Fruit fly (Drosophila melanogaster) whole organism, embryonic: ENCODE measurements around the gene AstA.

Experiments
- Blimp-1 ChIP-seq: fragments of 200-800 bp; sonication (Bioruptor generic); optimal IDR thresholded peaks from 3 replicates; lab custom pipeline; 2018; ENCODE audit warnings: missing biosample characterization, missing genetic modification characterization, mild to moderate bottlenecking, moderate library complexity, missing genetic modification reagents
- BtbVII ChIP-seq: fragments of 200-800 bp; sonication (Bioruptor generic); optimal IDR thresholded peaks from 3 replicates; lab custom pipeline; 2017; ENCODE audit warnings: missing biosample characterization, mild to moderate bottlenecking, missing genetic modification characterization
- CG10209 ChIP-seq: fragments of 200-800 bp; sonication (Bioruptor generic); optimal IDR thresholded peaks from 3 replicates; lab custom pipeline; 2017; ENCODE audit warnings: missing biosample characterization, mild to moderate bottlenecking, missing genetic modification characterization, missing genetic modification reagents
- CG13287 ChIP-seq: fragments of 200-800 bp; sonication (Bioruptor generic); IDR thresholded peaks from 2 replicates; pipeline ENCODE4 v1.3.6; 2022; ENCODE audit warnings: missing biosample characterization, missing genetic modification characterization; ENCODE audit not compliant: partially characterized antibody
- CG13775 ChIP-seq: fragments of 200-800 bp; sonication (Bioruptor generic); optimal IDR thresholded peaks from 3 replicates; lab custom pipeline; 2017; ENCODE audit warnings: missing biosample characterization, mild to moderate bottlenecking, missing genetic modification characterization
- CG14965 ChIP-seq: fragments of 200-800 bp; sonication (Bioruptor generic); optimal IDR thresholded peaks from 2 replicates; lab custom pipeline; 2016; ENCODE audit warnings: missing biosample characterization, missing genetic modification characterization, borderline replicate concordance
- CG16813 ChIP-seq: fragments of 200-800 bp; sonication (Bioruptor generic); IDR thresholded peaks from 3 replicates; pipeline ENCODE4 v1.3.6; 2022; ENCODE audit warnings: missing biosample characterization, missing genetic modification characterization; ENCODE audit not compliant: partially characterized antibody
- CG17328 ChIP-seq: fragments of 200-800 bp; sonication (Bioruptor generic); IDR thresholded peaks from 2 replicates; pipeline ENCODE4 v1.3.6; 2022; ENCODE audit warnings: missing biosample characterization, missing genetic modification characterization
- CG17359 ChIP-seq: fragments of 200-800 bp; sonication (Bioruptor generic); optimal IDR thresholded peaks from 3 replicates; lab custom pipeline; 2018; ENCODE audit warnings: missing biosample characterization, mild to moderate bottlenecking, missing genetic modification characterization, moderate library complexity
- CG17802 ChIP-seq: fragments of 200-800 bp; sonication (Bioruptor generic); optimal IDR thresholded peaks from 2 replicates; lab custom pipeline; 2018; ENCODE audit warnings: missing biosample characterization, mild to moderate bottlenecking, missing genetic modification characterization, moderate library complexity
- CG30431 ChIP-seq: fragments of 200-800 bp; sonication (Bioruptor generic); optimal IDR thresholded peaks from 2 replicates; lab custom pipeline; 2017; ENCODE audit warnings: missing biosample characterization, missing genetic modification characterization
- CG31224 ChIP-seq: fragments of 200-800 bp; sonication (Bioruptor generic); IDR thresholded peaks from 2 replicates; pipeline ENCODE4 v1.3.6; 2022; ENCODE audit warnings: missing biosample characterization, missing genetic modification characterization
- CG31441 ChIP-seq: fragments of 200-800 bp; sonication (Bioruptor generic); IDR thresholded peaks from 2 replicates; pipeline ENCODE4 v1.3.6; 2022; ENCODE audit warnings: missing biosample characterization, missing genetic modification characterization
- CG33213 ChIP-seq: fragments of 200-800 bp; sonication (Bioruptor generic); optimal IDR thresholded peaks from 3 replicates; lab custom pipeline; 2016; ENCODE audit warnings: missing biosample characterization, missing genetic modification characterization
- CG4282 ChIP-seq: fragments of 200-800 bp; sonication (Bioruptor generic); optimal IDR thresholded peaks from 2 replicates; lab custom pipeline; 2016; ENCODE audit warnings: missing biosample characterization, missing genetic modification characterization
- CG5180 ChIP-seq: fragments of 200-800 bp; sonication (Bioruptor generic); optimal IDR thresholded peaks from 3 replicates; lab custom pipeline; 2017; ENCODE audit warnings: missing biosample characterization, missing genetic modification characterization, mild to moderate bottlenecking, moderate library complexity, missing genetic modification reagents
- CG6175 ChIP-seq: fragments of 200-800 bp; sonication (Bioruptor generic); IDR thresholded peaks from 3 replicates; pipeline ENCODE4 v1.3.6; 2022; ENCODE audit warnings: missing biosample characterization, missing genetic modification characterization
- CG6272 ChIP-seq: fragments of 200-800 bp; sonication (Bioruptor generic); IDR thresholded peaks from 2 replicates; pipeline ENCODE4 v1.3.6; 2022; ENCODE audit warnings: missing biosample characterization, missing genetic modification characterization
- CG7271 ChIP-seq: fragments of 200-800 bp; sonication (Bioruptor generic); optimal IDR thresholded peaks from 2 replicates; lab custom pipeline; 2018; ENCODE audit warnings: missing biosample characterization, mild to moderate bottlenecking, missing genetic modification characterization, moderate library complexity
- CG7745 ChIP-seq: fragments of 200-800 bp; sonication (Bioruptor generic); optimal IDR thresholded peaks from 2 replicates; lab custom pipeline; 2018; ENCODE audit warnings: missing biosample characterization, mild to moderate bottlenecking, missing genetic modification characterization, moderate library complexity
- CoRest ChIP-seq: fragments of 200-800 bp; sonication (Bioruptor generic); optimal IDR thresholded peaks from 3 replicates; lab custom pipeline; 2018; ENCODE audit warnings: missing biosample characterization, mild to moderate bottlenecking, missing genetic modification characterization, moderate library complexity
- D ChIP-seq, 2 experiments: fragments of 200-800 bp in 1 of 2; fragments of >200 bp in 1 of 2; sonication (Bioruptor generic) in 1 of 2; optimal IDR thresholded peaks; 2 replicates in 1 of 2; 3 replicates in 1 of 2; lab custom pipeline; 2017; ENCODE audit warnings: mild to moderate bottlenecking in 1 of 2, missing biosample characterization in 1 of 2, missing genetic modification characterization in 1 of 2, missing genetic modification reagents in 1 of 2
- Dll ChIP-seq: fragments of 200-800 bp; sonication (Bioruptor generic); IDR thresholded peaks from 4 replicates; pipeline ENCODE4 v1.3.6; 2022; ENCODE audit warnings: missing biosample characterization, missing genetic modification characterization; ENCODE audit not compliant: partially characterized antibody
- Dp ChIP-seq: fragments of 200-800 bp; sonication (Bioruptor generic); optimal IDR thresholded peaks from 2 replicates; lab custom pipeline; 2018; ENCODE audit warnings: missing biosample characterization, mild to moderate bottlenecking, missing genetic modification characterization, moderate library complexity
- Drgx ChIP-seq: fragments of 200-800 bp; sonication (Bioruptor generic); IDR thresholded peaks from 2 replicates; pipeline ENCODE4 v1.3.6; 2022; ENCODE audit warnings: missing biosample characterization, missing genetic modification characterization
- E2f2 ChIP-seq: fragments of 200-800 bp; sonication (Bioruptor generic); IDR thresholded peaks from 2 replicates; pipeline ENCODE4 v1.3.6; 2022; ENCODE audit warnings: missing biosample characterization, missing genetic modification characterization
- Ets65A ChIP-seq: fragments of 200-800 bp; sonication (Bioruptor generic); peaks from one replicate; lab custom pipeline; 2016; ENCODE audit warnings: missing biosample characterization, missing genetic modification characterization
- Med ChIP-seq: fragments of 200-800 bp; sonication (Bioruptor generic); peaks from one replicate; lab custom pipeline; 2016; ENCODE audit warnings: missing biosample characterization, missing genetic modification characterization, mild to moderate bottlenecking, inconsistent platforms, moderate library complexity
- NFAT ChIP-seq: fragments of 200-800 bp; sonication (Bioruptor generic); IDR thresholded peaks from 2 replicates; pipeline ENCODE4 v1.3.6; 2022; ENCODE audit warnings: missing biosample characterization, missing genetic modification characterization
- Oli ChIP-seq: fragments of 200-800 bp; sonication (Bioruptor generic); optimal IDR thresholded peaks from 2 replicates; lab custom pipeline; 2018; ENCODE audit warnings: missing biosample characterization, mild to moderate bottlenecking, missing genetic modification characterization, moderate library complexity
- Scr ChIP-seq: fragments of 200-800 bp; sonication (Bioruptor generic); IDR thresholded peaks from 2 replicates; pipeline ENCODE4 v1.3.6; 2022; ENCODE audit warnings: missing biosample characterization, missing genetic modification characterization; ENCODE audit not compliant: partially characterized antibody
- Tbp ChIP-seq: fragments of >200 bp; optimal IDR thresholded peaks from 2 replicates; lab custom pipeline; 2018; ENCODE audit warnings: missing biosample characterization, missing genetic modification characterization
- bbx ChIP-seq: fragments of 200-800 bp; sonication (Bioruptor generic); IDR thresholded peaks from 2 replicates; pipeline ENCODE4 v1.3.6; 2022; ENCODE audit warnings: missing biosample characterization, missing genetic modification characterization; ENCODE audit not compliant: partially characterized antibody
- ci ChIP-seq: fragments of 200-800 bp; sonication (Bioruptor generic); IDR thresholded peaks from 3 replicates; pipeline ENCODE4 v1.3.6; 2022; ENCODE audit warnings: missing biosample characterization, missing genetic modification characterization
- da ChIP-seq: fragments of 200-800 bp; sonication (Bioruptor generic); optimal IDR thresholded peaks from 2 replicates; lab custom pipeline; 2016; ENCODE audit warnings: missing biosample characterization, missing genetic modification characterization
- dan ChIP-seq: fragments of 200-800 bp; sonication (Bioruptor generic); IDR thresholded peaks from 2 replicates; pipeline ENCODE4 v1.3.6; 2022; ENCODE audit warnings: missing biosample characterization, missing genetic modification characterization
- disco-r ChIP-seq: fragments of 200-800 bp; sonication (Bioruptor generic); optimal IDR thresholded peaks from 2 replicates; lab custom pipeline; 2016; ENCODE audit warnings: missing biosample characterization, missing genetic modification characterization
- en ChIP-seq: fragments of 200-800 bp; sonication (Bioruptor generic); optimal IDR thresholded peaks from 2 replicates; lab custom pipeline; 2016; ENCODE audit warnings: missing biosample characterization, missing genetic modification characterization
- eve ChIP-seq, 2 experiments: fragments of >200 bp; optimal IDR thresholded peaks; 2 replicates each; lab custom pipeline; 2017; ENCODE audit warnings: missing biosample characterization in 2 of 2, missing genetic modification characterization in 2 of 2
- eyg ChIP-seq: fragments of 200-800 bp; sonication (Bioruptor generic); optimal IDR thresholded peaks from 3 replicates; lab custom pipeline; 2016; ENCODE audit warnings: missing biosample characterization, missing genetic modification characterization
- fd64A ChIP-seq: fragments of 200-800 bp; sonication (Bioruptor generic); optimal IDR thresholded peaks from 3 replicates; lab custom pipeline; 2018; ENCODE audit warnings: missing biosample characterization, mild to moderate bottlenecking, missing genetic modification characterization
- ftz-f1 ChIP-seq: fragments of 200-800 bp; sonication (Bioruptor generic); optimal IDR thresholded peaks from 2 replicates; lab custom pipeline; 2016; ENCODE audit warnings: missing biosample characterization, missing genetic modification characterization
- gsb ChIP-seq: fragments of 200-800 bp; sonication (Bioruptor generic); IDR thresholded peaks from 2 replicates; pipeline ENCODE4 v1.3.6; 2022; ENCODE audit warnings: missing biosample characterization, missing genetic modification characterization
- hth ChIP-seq: fragments of >200 bp; optimal IDR thresholded peaks from 2 replicates; lab custom pipeline; 2017; ENCODE audit warnings: inconsistent platforms
- mld ChIP-seq: fragments of 200-800 bp; sonication (Bioruptor generic); IDR thresholded peaks from 3 replicates; pipeline ENCODE4 v1.3.6; 2022; ENCODE audit warnings: missing biosample characterization, missing genetic modification characterization; ENCODE audit not compliant: partially characterized antibody
- onecut ChIP-seq: fragments of 200-800 bp; sonication (Bioruptor generic); IDR thresholded peaks from 2 replicates; pipeline ENCODE4 v1.3.6; 2022; ENCODE audit warnings: missing biosample characterization, missing genetic modification characterization
- phol ChIP-seq: fragments of 200-800 bp; sonication (Bioruptor generic); optimal IDR thresholded peaks from 3 replicates; lab custom pipeline; 2018; ENCODE audit warnings: missing biosample characterization, mild to moderate bottlenecking, missing genetic modification characterization, moderate library complexity
- sqz ChIP-seq: fragments of 200-800 bp; sonication (Bioruptor generic); optimal IDR thresholded peaks from 3 replicates; lab custom pipeline; 2018; ENCODE audit warnings: missing biosample characterization, mild to moderate bottlenecking, missing genetic modification characterization
- stwl ChIP-seq: fragments of 200-800 bp; sonication (Bioruptor generic); optimal IDR thresholded peaks from 3 replicates; lab custom pipeline; 2018; ENCODE audit warnings: missing biosample characterization, mild to moderate bottlenecking, missing genetic modification characterization, moderate library complexity
- tgo ChIP-seq: fragments of 200-800 bp; sonication (Bioruptor generic); IDR thresholded peaks from 3 replicates; pipeline ENCODE4 v1.3.6; 2022; ENCODE audit warnings: missing biosample characterization, missing genetic modification characterization
- ttk ChIP-seq: fragments of 200-800 bp; sonication (Bioruptor generic); IDR thresholded peaks from 2 replicates; pipeline ENCODE4 v2.1.2; 2022; ENCODE audit warnings: missing biosample characterization, missing genetic modification characterization

AstA gene

DNA sequence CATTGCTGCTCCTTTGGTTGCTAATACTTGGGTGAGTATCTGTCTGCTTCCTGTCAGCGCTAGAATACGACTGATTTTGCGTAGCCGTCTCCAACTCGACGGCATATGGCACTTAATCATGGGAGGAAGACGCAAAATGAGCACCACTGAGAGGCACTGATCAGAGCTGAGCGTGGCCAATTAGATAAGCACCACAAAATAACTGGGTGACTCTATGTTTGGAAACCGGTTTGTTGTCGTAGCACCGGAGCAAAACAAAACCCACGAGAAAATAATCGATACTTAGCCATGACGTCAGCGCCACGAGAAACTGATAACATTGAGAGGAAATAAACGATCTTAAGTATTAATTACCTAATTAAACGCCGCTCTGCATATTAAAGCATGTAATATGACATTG, 34.6 kb upstream of the AstA start, which contains the start of gene Ude (continued):
- TF ChIP-seq CG17328 (GFP tag; lab: Robert Waterston, UW) (no peak), Scr (GFP tag; lab: Robert Waterston, UW) (no peak), ftz-f1 (GFP tag; lab: Kevin White, UChicago) (no peak), CG4282 (GFP tag; lab: Kevin White, UChicago) (no peak), onecut (GFP tag; lab: Robert Waterston, UW) (peak; percentile 99), CG6272 (GFP tag; lab: Robert Waterston, UW) (no peak), phol (tag; lab: Kevin White, UChicago) (no peak), CG16813 (GFP tag; lab: Robert Waterston, UW) (no peak), CG7271 (tag; lab: Kevin White, UChicago) (no peak), Ets65A (no peak), CG13287 (peak; percentile 28), CG31441 (GFP tag; lab: Robert Waterston, UW) (no peak), CG14965 (GFP tag; lab: Kevin White, UChicago) (no peak), CG33213 (GFP tag; lab: Kevin White, UChicago) (no peak), eve (GFP tag; optimal IDR thresholded peaks at IDR 0.05; lab: Kevin White, UChicago) (no peak), hth (lab: Kevin White, UChicago) (no peak), ttk (no peak), fd64A (GFP tag; lab: Kevin White, UChicago) (no peak), Tbp (GFP tag; lab: Kevin White, UChicago) (no peak), dan (GFP tag; lab: Robert Waterston, UW) (no peak), Oli (tag; lab: Kevin White, UChicago) (no peak), sqz (no peak), Blimp-1 (no peak), Drgx (GFP tag; lab: Robert Waterston, UW) (no peak), bbx (GFP tag; lab: Robert Waterston, UW) (0 out of 2 replicates have a peak, but pooled peaks have one; percentile 12), ci (GFP tag; lab: Robert Waterston, UW) (peak; percentile 61; the same call in 2 of the 3 replicates), CG10209 (GFP tag; lab: Kevin White, UChicago) (no peak), CG30431 (no peak), CG17359 (tag; lab: Kevin White, UChicago) (no peak), gsb (GFP tag; lab: Robert Waterston, UW) (no peak), tgo (no peak), CG13775 (GFP tag; lab: Kevin White, UChicago) (no peak), CoRest (tag; lab: Kevin White, UChicago) (no peak), da (GFP tag; lab: Kevin White, UChicago) (no peak), disco-r (GFP tag; lab: Kevin White, UChicago) (no peak), stwl (tag; lab: Kevin White, UChicago) (no peak), CG7745 (tag; lab: Kevin White, UChicago) (peak; percentile 56), E2f2 (no peak), D (optimal IDR thresholded peaks at IDR 0.05; lab: Kevin White, UChicago) (no peak), D (GFP tag; optimal IDR thresholded peaks at IDR 0.05; lab: Kevin White, UChicago) (no peak), NFAT (GFP tag; lab: Robert Waterston, UW) (no peak), mld (GFP tag; lab: Robert Waterston, UW) (no peak), CG5180 (GFP tag; lab: Kevin White, UChicago) (no peak), Dp (GFP tag; lab: Kevin White, UChicago) (no peak), en (GFP tag; lab: Kevin White, UChicago) (no peak), BtbVII (peak; percentile 33), CG31224 (GFP tag; lab: Robert Waterston, UW) (no peak), eyg (GFP tag; lab: Kevin White, UChicago) (no peak), CG6175 (GFP tag; lab: Robert Waterston, UW) (no peak), Dll (GFP tag; lab: Robert Waterston, UW) (no peak), Med (peak; percentile 26), CG17802 (tag; lab: Kevin White, UChicago) (no peak)
